Fruit fly (Drosophila melanogaster): ENCODE measurements around the gene CG11679.

dm6 chrX:15701047-15701446 lies 37.7 kb downstream of the CG11679 start, which contains the start of gene CG9240:
- TF ChIP-seq Myc (optimal IDR thresholded peaks at IDR 0.05) (no peak), psq (GFP tag; optimal IDR thresholded peaks at IDR 0.05) (no peak), Mio (GFP tag; optimal IDR thresholded peaks at IDR 0.05) (no peak)
